Fruit fly (Drosophila melanogaster) whole organism, embryonic: Measurements from ENCODE around the gene Bcat.

Source experiments
- Ada2b ChIP-seq: fragments of 200-800 bp; sonication (Bioruptor generic); IDR thresholded peaks from 2 replicates; pipeline ENCODE4 v1.3.6; 2022; ENCODE audit warnings: missing biosample characterization, missing genetic modification characterization
- Asciz ChIP-seq: fragments of 200-800 bp; sonication (Bioruptor generic); optimal IDR thresholded peaks from 2 replicates; lab custom pipeline; 2017; ENCODE audit warnings: missing biosample characterization, mild to moderate bottlenecking, missing genetic modification characterization, missing genetic modification reagents
- Bgb ChIP-seq: fragments of 200-800 bp; sonication (Bioruptor generic); IDR thresholded peaks from 2 replicates; pipeline ENCODE4 v1.3.6; 2022; ENCODE audit warnings: missing biosample characterization, missing genetic modification characterization; ENCODE audit not compliant: partially characterized antibody
- CG10431 ChIP-seq: fragments of 200-800 bp; sonication (Bioruptor generic); optimal IDR thresholded peaks from 3 replicates; lab custom pipeline; 2018; ENCODE audit warnings: missing biosample characterization, mild to moderate bottlenecking, missing genetic modification characterization
- CG10565 ChIP-seq: fragments of 200-800 bp; sonication (Bioruptor generic); optimal IDR thresholded peaks from 3 replicates; lab custom pipeline; 2016; ENCODE audit warnings: missing biosample characterization, mild to moderate bottlenecking, missing genetic modification characterization
- CG10654 ChIP-seq: fragments of 200-800 bp; sonication (Bioruptor generic); optimal IDR thresholded peaks from 2 replicates; lab custom pipeline; 2016; ENCODE audit warnings: missing biosample characterization, missing genetic modification characterization
- CG11723 ChIP-seq: fragments of 200-800 bp; sonication (Bioruptor generic); optimal IDR thresholded peaks from 2 replicates; lab custom pipeline; 2017; ENCODE audit warnings: missing biosample characterization, mild to moderate bottlenecking, missing genetic modification characterization
- CG13296 ChIP-seq: fragments of 200-800 bp; sonication (Bioruptor generic); optimal IDR thresholded peaks from 3 replicates; lab custom pipeline; 2018; ENCODE audit warnings: missing biosample characterization, mild to moderate bottlenecking, missing genetic modification characterization
- CG14014 ChIP-seq: fragments of 200-800 bp; sonication (Bioruptor generic); IDR thresholded peaks from 2 replicates; pipeline ENCODE4 v1.3.6; 2022; ENCODE audit warnings: missing biosample characterization, missing genetic modification characterization
- CG2712 ChIP-seq: fragments of 200-800 bp; optimal IDR thresholded peaks from 3 replicates; lab custom pipeline; 2019; ENCODE audit warnings: missing biosample characterization, mild to moderate bottlenecking, missing genetic modification characterization, moderate library complexity
- CG31365 ChIP-seq: fragments of 200-800 bp; sonication (Bioruptor generic); optimal IDR thresholded peaks from 2 replicates; lab custom pipeline; 2018; ENCODE audit warnings: missing biosample characterization, mild to moderate bottlenecking, missing genetic modification characterization
- CG3407 ChIP-seq: fragments of 200-800 bp; sonication (Bioruptor generic); optimal IDR thresholded peaks from 2 replicates; lab custom pipeline; 2018; ENCODE audit warnings: missing biosample characterization, mild to moderate bottlenecking, missing genetic modification characterization
- CG3726 ChIP-seq: fragments of 200-800 bp; sonication (Bioruptor generic); IDR thresholded peaks from 3 replicates; pipeline ENCODE4, ENCODE4 v1.3.6; 2022; ENCODE audit warnings: missing biosample characterization, missing genetic modification characterization
- CG4820 ChIP-seq: fragments of 200-800 bp; sonication (Bioruptor generic); optimal IDR thresholded peaks from 3 replicates; lab custom pipeline; 2016; ENCODE audit warnings: missing biosample characterization, missing genetic modification characterization
- CG6254 ChIP-seq: fragments of 200-800 bp; sonication (Bioruptor generic); optimal IDR thresholded peaks from 3 replicates; lab custom pipeline; 2017; ENCODE audit warnings: mild to moderate bottlenecking, missing biosample characterization, missing genetic modification reagents, missing genetic modification characterization
- CG7556 ChIP-seq: fragments of 200-800 bp; sonication (Bioruptor generic); optimal IDR thresholded peaks from 2 replicates; lab custom pipeline; 2017; ENCODE audit warnings: missing biosample characterization, mild to moderate bottlenecking, missing genetic modification characterization
- CG9609 ChIP-seq: fragments of 200-800 bp; sonication (Bioruptor generic); optimal IDR thresholded peaks from 3 replicates; lab custom pipeline; 2016; ENCODE audit warnings: missing biosample characterization, missing genetic modification characterization
- Dad ChIP-seq: fragments of 200-800 bp; sonication (Bioruptor generic); optimal IDR thresholded peaks from 3 replicates; lab custom pipeline; 2016; ENCODE audit warnings: missing biosample characterization, missing genetic modification characterization
- Dip3 ChIP-seq: fragments of 200-800 bp; sonication (Bioruptor generic); optimal IDR thresholded peaks from 3 replicates; lab custom pipeline; 2016; ENCODE audit warnings: missing biosample characterization, missing genetic modification characterization
- H2.0 ChIP-seq: fragments of 200-800 bp; sonication (Bioruptor generic); IDR thresholded peaks from 2 replicates; pipeline ENCODE4 v1.3.6; 2022; ENCODE audit warnings: missing biosample characterization, missing genetic modification characterization
- HLH4C ChIP-seq: fragments of 200-800 bp; sonication (Bioruptor generic); IDR thresholded peaks from 3 replicates; pipeline ENCODE4 v1.3.6; 2022; ENCODE audit warnings: missing biosample characterization, missing genetic modification characterization; ENCODE audit not compliant: partially characterized antibody
- Hr39 ChIP-seq: fragments of >200 bp; optimal IDR thresholded peaks from 2 replicates; lab custom pipeline; 2017
- Hsf ChIP-seq: fragments of 200-800 bp; sonication (Bioruptor generic); optimal IDR thresholded peaks from 3 replicates; lab custom pipeline; 2016; ENCODE audit warnings: missing biosample characterization, missing genetic modification characterization
- Nf-YB ChIP-seq: fragments of 200-800 bp; sonication (Bioruptor generic); optimal IDR thresholded peaks from 3 replicates; lab custom pipeline; 2019; ENCODE audit warnings: missing biosample characterization, mild to moderate bottlenecking, missing genetic modification characterization, moderate library complexity
- Nf-YC ChIP-seq: fragments of 200-800 bp; optimal IDR thresholded peaks from 3 replicates; lab custom pipeline; 2019; ENCODE audit warnings: missing biosample characterization, mild to moderate bottlenecking, missing genetic modification characterization, moderate library complexity
- Oaz ChIP-seq: fragments of 200-800 bp; sonication (Bioruptor generic); IDR thresholded peaks from 2 replicates; pipeline ENCODE4 v1.3.6; 2022; ENCODE audit warnings: missing biosample characterization, missing genetic modification characterization
- Six4 ChIP-seq: fragments of 200-800 bp; sonication (Bioruptor generic); optimal IDR thresholded peaks from 2 replicates; lab custom pipeline; 2016; ENCODE audit warnings: missing biosample characterization, missing genetic modification characterization
- Sox100B ChIP-seq: fragments of 200-800 bp; sonication (Bioruptor generic); optimal IDR thresholded peaks from 3 replicates; lab custom pipeline; 2018; ENCODE audit warnings: missing biosample characterization, mild to moderate bottlenecking, missing genetic modification characterization
- Sry-β ChIP-seq: fragments of 200-800 bp; sonication (Bioruptor generic); optimal IDR thresholded peaks from 2 replicates; lab custom pipeline; 2018; ENCODE audit warnings: missing biosample characterization, mild to moderate bottlenecking, missing genetic modification characterization, moderate library complexity
- Vsx1 ChIP-seq: fragments of 200-800 bp; sonication (Bioruptor generic); optimal IDR thresholded peaks from 2 replicates; lab custom pipeline; 2017; ENCODE audit warnings: missing biosample characterization, mild to moderate bottlenecking, missing genetic modification characterization, missing genetic modification reagents
- Xbp1 ChIP-seq: fragments of 200-800 bp; sonication (Bioruptor generic); optimal IDR thresholded peaks from 3 replicates; lab custom pipeline; 2016; ENCODE audit warnings: missing biosample characterization, mild to moderate bottlenecking, missing genetic modification characterization
- ac ChIP-seq: fragments of 200-800 bp; sonication (Bioruptor generic); optimal IDR thresholded peaks from 3 replicates; lab custom pipeline; 2017; ENCODE audit warnings: missing biosample characterization, mild to moderate bottlenecking, missing genetic modification characterization
- amos ChIP-seq: fragments of 200-800 bp; sonication (Bioruptor generic); IDR thresholded peaks from 2 replicates; pipeline ENCODE4 v1.3.6; 2022; ENCODE audit warnings: missing biosample characterization, missing genetic modification characterization; ENCODE audit not compliant: partially characterized antibody
- bcd ChIP-seq: fragments of 200-800 bp; sonication (Bioruptor generic); optimal IDR thresholded peaks from 2 replicates; lab custom pipeline; 2017; ENCODE audit warnings: missing biosample characterization, mild to moderate bottlenecking, missing genetic modification characterization
- cato ChIP-seq: fragments of 200-800 bp; sonication (Bioruptor generic); optimal IDR thresholded peaks from 2 replicates; lab custom pipeline; 2016; ENCODE audit warnings: missing biosample characterization, missing genetic modification characterization, borderline replicate concordance
- caup ChIP-seq: fragments of 200-800 bp; sonication (Bioruptor generic); optimal IDR thresholded peaks from 3 replicates; lab custom pipeline; 2017; ENCODE audit warnings: missing biosample characterization, mild to moderate bottlenecking, missing genetic modification characterization, moderate library complexity; ENCODE audit not compliant: severe bottlenecking
- cg ChIP-seq: fragments of 200-800 bp; sonication (Bioruptor generic); optimal IDR thresholded peaks from 3 replicates; lab custom pipeline; 2019; ENCODE audit warnings: missing biosample characterization, mild to moderate bottlenecking, missing genetic modification characterization, moderate library complexity
- croc ChIP-seq: fragments of 200-800 bp; sonication (Bioruptor generic); conservative IDR thresholded peaks from 3 replicates; pipeline ENCODE4 v1.3.6; 2022; ENCODE audit warnings: missing biosample characterization, missing genetic modification characterization
- eyg ChIP-seq: fragments of 200-800 bp; sonication (Bioruptor generic); optimal IDR thresholded peaks from 3 replicates; lab custom pipeline; 2016; ENCODE audit warnings: missing biosample characterization, missing genetic modification characterization
- gem ChIP-seq: fragments of 200-800 bp; sonication (Bioruptor generic); optimal IDR thresholded peaks from 2 replicates; lab custom pipeline; 2019; ENCODE audit warnings: missing biosample characterization, mild to moderate bottlenecking, missing genetic modification characterization, moderate library complexity
- kah ChIP-seq: fragments of 200-800 bp; sonication (Bioruptor generic); optimal IDR thresholded peaks from 2 replicates; lab custom pipeline; 2018; ENCODE audit warnings: missing biosample characterization, mild to moderate bottlenecking, missing genetic modification characterization
- kay ChIP-seq: fragments of 200-800 bp; sonication (Bioruptor generic); optimal IDR thresholded peaks from 2 replicates; lab custom pipeline; 2016; ENCODE audit warnings: missing biosample characterization, missing genetic modification characterization
- lab ChIP-seq: fragments of 200-800 bp; sonication (Bioruptor generic); optimal IDR thresholded peaks from 3 replicates; lab custom pipeline; 2017; ENCODE audit warnings: missing biosample characterization, missing genetic modification characterization, mild to moderate bottlenecking, moderate library complexity, missing genetic modification reagents
- lola ChIP-seq, 3 experiments: fragments of >200 bp in 2 of 3; fragments of 200-800 bp in 1 of 3; sonication (Bioruptor generic) in 1 of 3; optimal IDR thresholded peaks; 2 replicates each; lab custom pipeline; 2017 to 2019; ENCODE audit warnings: missing biosample characterization in 3 of 3, missing genetic modification characterization in 3 of 3, mild to moderate bottlenecking in 1 of 3, moderate library complexity in 1 of 3
- maf-S ChIP-seq: fragments of 200-800 bp; sonication (Bioruptor generic); optimal IDR thresholded peaks from 2 replicates; lab custom pipeline; 2016; ENCODE audit warnings: missing biosample characterization, missing genetic modification characterization
- mirr ChIP-seq: fragments of 200-800 bp; sonication (Bioruptor generic); optimal IDR thresholded peaks from 3 replicates; lab custom pipeline; 2018; ENCODE audit warnings: missing biosample characterization, mild to moderate bottlenecking, missing genetic modification characterization
- schlank ChIP-seq: fragments of 200-800 bp; sonication (Bioruptor generic); optimal IDR thresholded peaks from 2 replicates; lab custom pipeline; 2018; ENCODE audit warnings: missing biosample characterization, mild to moderate bottlenecking, missing genetic modification characterization
- seq ChIP-seq: fragments of 200-800 bp; sonication (Bioruptor generic); IDR thresholded peaks from 2 replicates; pipeline ENCODE4 v1.3.6; 2022; ENCODE audit warnings: missing biosample characterization, missing genetic modification characterization
- sim ChIP-seq: fragments of 200-800 bp; sonication (Bioruptor generic); IDR thresholded peaks from 2 replicates; pipeline ENCODE4 v1.3.6; 2022; ENCODE audit warnings: missing biosample characterization, missing genetic modification characterization

Bcat gene

dm6 chrX:13387373-13387850 lies 9.3 kb upstream of the Bcat start, which contains the start of the genes Ype and CG1662 (continued):
- TF ChIP-seq maf-S (GFP tag; lab: Kevin White, UChicago) (peak; percentile 60), CG11723 (GFP tag; lab: Kevin White, UChicago) (peak; percentile 51), lab (peak; percentile 76), cato (GFP tag; lab: Kevin White, UChicago) (peak; percentile 51), Sry-β (GFP tag; lab: Kevin White, UChicago) (no peak), CG10565 (GFP tag; lab: Kevin White, UChicago) (no peak), CG14014 (GFP tag; lab: Robert Waterston, UW) (peak; percentile 44; the same call in 1 of the 2 replicates), Asciz (GFP tag; lab: Kevin White, UChicago) (peak; percentile 19), CG10431 (peak; percentile 36), amos (GFP tag; lab: Robert Waterston, UW) (peak; percentile 70; the same call in 1 of the 2 replicates), lola (GFP tag; optimal IDR thresholded peaks at IDR 0.05; lab: Kevin White, UChicago) (peak in 1 of 3 experiments; percentile 76), kay (GFP tag; lab: Kevin White, UChicago) (peak; percentile 63), schlank (no peak), Dip3 (GFP tag; lab: Kevin White, UChicago) (peak; percentile 72), CG6254 (no peak), Ada2b (GFP tag; lab: Robert Waterston, UW) (0 out of 2 replicates have a peak, but pooled peaks have one; percentile 31), Six4 (peak; percentile 54), Nf-YC (tag; lab: Kevin White, UChicago) (peak; percentile 76), bcd (peak; percentile 91), CG4820 (peak; percentile 59), ac (GFP tag; lab: Kevin White, UChicago) (no peak), HLH4C (GFP tag; lab: Robert Waterston, UW) (peak; percentile 64; the same call in 2 of the 3 replicates), seq (GFP tag; lab: Robert Waterston, UW) (0 out of 2 replicates have a peak, but pooled peaks have one; percentile 35), Sox100B (GFP tag; lab: Kevin White, UChicago) (peak; percentile 77), mirr (GFP tag; lab: Kevin White, UChicago) (peak; percentile 41), H2.0 (GFP tag; lab: Robert Waterston, UW) (peak; percentile 46), CG10654 (peak; percentile 69), CG13296 (GFP tag; lab: Kevin White, UChicago) (peak; percentile 67), cg (GFP tag; lab: Kevin White, UChicago) (no peak), CG7556 (GFP tag; lab: Kevin White, UChicago) (peak; percentile 73), Bgb (GFP tag; lab: Robert Waterston, UW) (peak; percentile 51), sim (GFP tag; lab: Robert Waterston, UW) (no peak), CG3407 (GFP tag; lab: Kevin White, UChicago) (peak; percentile 47), CG2712 (peak; percentile 78), CG31365 (tag; lab: Kevin White, UChicago) (no peak), CG9609 (GFP tag; lab: Kevin White, UChicago) (peak; percentile 56), Xbp1 (peak; percentile 79), Nf-YB (GFP tag; lab: Kevin White, UChicago) (peak; percentile 49), gem (tag; lab: Kevin White, UChicago) (peak; percentile 84), CG3726 (no peak), caup (GFP tag; lab: Kevin White, UChicago) (peak; percentile 55), Oaz (GFP tag; lab: Robert Waterston, UW) (0 out of 2 replicates have a peak, but pooled peaks have one; percentile 16), kah (GFP tag; lab: Kevin White, UChicago) (no peak), Hsf (GFP tag; lab: Kevin White, UChicago) (peak; percentile 81), croc (peak; percentile 59), Dad (peak; percentile 59), Hr39 (no peak), Vsx1 (GFP tag; lab: Kevin White, UChicago) (peak; percentile 39), eyg (GFP tag; lab: Kevin White, UChicago) (peak; percentile 11)
